Fruit fly (Drosophila melanogaster): Measurements from ENCODE around the gene Osi11.

DNA sequence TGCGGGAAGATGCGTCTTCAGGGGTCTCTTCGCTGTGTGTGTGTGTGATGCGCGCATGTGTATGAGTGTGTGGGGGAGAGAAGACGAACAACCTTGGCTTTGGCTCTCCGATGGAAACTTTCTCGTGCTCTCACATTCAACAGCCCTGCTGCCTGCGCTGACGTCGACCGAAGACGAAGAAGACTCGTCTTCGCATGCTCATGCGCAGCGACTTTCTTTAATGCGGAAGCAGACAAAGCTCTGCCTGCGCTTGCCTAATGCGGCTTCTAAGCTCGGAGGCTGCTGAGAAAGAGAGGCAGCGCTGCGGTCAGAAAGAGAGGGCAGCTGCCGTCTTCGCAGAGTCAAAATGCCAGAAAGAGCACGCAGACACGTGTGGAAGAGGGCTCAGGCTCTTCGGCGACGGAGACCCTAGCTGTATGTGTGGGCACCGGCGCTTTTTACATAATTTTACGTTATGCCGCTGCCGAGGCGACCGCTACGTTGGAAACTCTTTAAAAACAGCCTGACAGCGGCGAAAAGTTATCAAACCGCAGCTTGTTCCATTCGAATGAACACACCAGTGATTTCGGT lies 34.3 kb downstream of the Osi11 start, which contains the start of gene Osi6:
- TF ChIP-seq Mnt (GFP tag; optimal IDR thresholded peaks at IDR 0.05) (no peak), bab1 (GFP tag; optimal IDR thresholded peaks at IDR 0.05) (no peak), pad (GFP tag; optimal IDR thresholded peaks at IDR 0.05) (no peak), Clk (GFP tag; optimal IDR thresholded peaks at IDR 0.05) (no peak), CG1620 (GFP tag; optimal IDR thresholded peaks at IDR 0.05) (no peak), kay (GFP tag; ENCODE audit: borderline replicate concordance) (no peak), CG11617 (GFP tag; optimal IDR thresholded peaks at IDR 0.05) (no peak), CG12768 (GFP tag; optimal IDR thresholded peaks at IDR 0.05) (no peak), Hr96 (GFP tag; optimal IDR thresholded peaks at IDR 0.05) (no peak), cic (GFP tag; optimal IDR thresholded peaks at IDR 0.05) (no peak)

Measured in whole organism, adult.